Worm (Caenorhabditis elegans) whole organism, L2 larva: Measurements from ENCODE around the gene bath-39.

ENCODE experiments used
- ceh-82 ChIP-seq: fragments of 150-350 bp; optimal IDR thresholded peaks from 2 replicates; lab custom pipeline; 2014; ENCODE audit warnings: missing biosample characterization, missing genetic modification characterization
- fos-1 ChIP-seq: fragments of 150-350 bp; optimal IDR thresholded peaks from 2 replicates; lab custom pipeline; 2014; ENCODE audit warnings: missing biosample characterization, missing genetic modification characterization
- sma-9 ChIP-seq, 2 experiments: fragments of 150-350 bp in 1 of 2; sonication (generic microtip) in 1 of 2; optimal IDR thresholded peaks; 2 replicates each; lab custom pipeline; 2014 to 2016; ENCODE audit warnings: missing genetic modification characterization in 2 of 2, mild to moderate bottlenecking in 1 of 2, missing biosample characterization in 1 of 2, missing compliant biosample characterization in 1 of 2, missing genetic modification reagents in 1 of 2, moderate library complexity in 1 of 2

DNA sequence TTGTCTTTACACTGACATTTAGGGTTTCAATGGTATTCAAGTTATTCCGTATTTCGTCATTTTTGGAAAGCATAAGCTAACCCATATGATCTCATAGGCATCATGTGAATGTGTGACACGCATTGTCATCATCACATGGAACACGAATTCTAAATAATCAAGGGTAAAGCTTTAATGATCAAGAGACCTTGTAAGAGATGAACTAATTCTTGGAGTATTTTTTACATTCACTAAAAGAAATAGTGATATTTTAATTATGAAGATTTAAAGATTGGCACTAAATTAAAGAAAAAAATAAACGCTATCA is 47.3 kb upstream of the bath-39 start:
- TF ChIP-seq fos-1 = no peak
- no peak for TF ChIP-seq ceh-82
- no peak for TF ChIP-seq sma-9 (GFP tag; optimal IDR thresholded peaks at IDR 0.05; lab: Kevin White, UChicago)
- TF ChIP-seq sma-9 (tag; optimal IDR thresholded peaks at IDR 0.05; lab: Kevin White, UChicago) = no peak
